Worm (Caenorhabditis elegans) whole organism, early embryonic: ENCODE measurements around the gene D2096.7.

Experiments used
- B0310.2 ChIP-seq: sonication (generic microtip); optimal IDR thresholded peaks from 2 replicates; lab custom pipeline; 2016; ENCODE audit warnings: mild to moderate bottlenecking, missing genetic modification characterization, missing compliant biosample characterization
- F13C5.2 ChIP-seq: sonication (generic microtip); optimal IDR thresholded peaks from 2 replicates; lab custom pipeline; 2017; ENCODE audit warnings: mild to moderate bottlenecking, missing genetic modification characterization, inconsistent platforms, missing compliant biosample characterization
- aly-1 ChIP-seq: sonication (generic microtip); optimal IDR thresholded peaks from 2 replicates; lab custom pipeline; 2016; ENCODE audit warnings: missing genetic modification characterization, missing compliant biosample characterization
- ama-1 ChIP-seq: fragments of 150-350 bp; optimal IDR thresholded peaks from 2 replicates; lab custom pipeline; 2014
- ceh-13 ChIP-seq: fragments of 200-800 bp; sonication (Bioruptor generic); optimal IDR thresholded peaks from 2 replicates; lab custom pipeline; 2018; ENCODE audit warnings: mild to moderate bottlenecking, missing genetic modification characterization, missing compliant biosample characterization
- ceh-36 ChIP-seq: sonication (generic microtip); optimal IDR thresholded peaks from 2 replicates; lab custom pipeline; 2016; ENCODE audit warnings: missing genetic modification characterization, inconsistent platforms, missing compliant biosample characterization
- ets-7 ChIP-seq: sonication (generic microtip); optimal IDR thresholded peaks from 2 replicates; lab custom pipeline; 2016; ENCODE audit warnings: missing genotype, missing genetic modification characterization, missing compliant biosample characterization
- flt-1 ChIP-seq: fragments of 200-800 bp; sonication (Bioruptor generic); IDR thresholded peaks from 2 replicates; pipeline ENCODE4 v1.3.6; 2022; ENCODE audit warnings: missing genetic modification characterization, missing compliant biosample characterization
- hmbx-1 ChIP-seq: sonication (generic microtip); optimal IDR thresholded peaks from 2 replicates; lab custom pipeline; 2016; ENCODE audit warnings: mild to moderate bottlenecking, missing genetic modification characterization, missing compliant biosample characterization
- hmg-4 ChIP-seq: fragments of 200-800 bp; sonication (Bioruptor generic); optimal IDR thresholded peaks from 2 replicates; lab custom pipeline; 2018; ENCODE audit warnings: mild to moderate bottlenecking, missing genetic modification characterization, missing compliant biosample characterization
- hnd-1 ChIP-seq: sonication (generic microtip); optimal IDR thresholded peaks from 2 replicates; lab custom pipeline; 2016; ENCODE audit warnings: missing genetic modification characterization, missing compliant biosample characterization
- pes-1 ChIP-seq: fragments of 200-800 bp; sonication (Bioruptor generic); IDR thresholded peaks from 2 replicates; pipeline ENCODE4 v1.3.6; 2022; ENCODE audit warnings: missing genetic modification reagents, missing genetic modification characterization, missing compliant biosample characterization
- scrt-1 ChIP-seq: fragments of 200-800 bp; sonication (Bioruptor generic); IDR thresholded peaks from 2 replicates; pipeline ENCODE4 v1.3.6; 2022; ENCODE audit warnings: missing genetic modification characterization, missing compliant biosample characterization
- sea-1 ChIP-seq: fragments of 200-800 bp; sonication (Bioruptor generic); conservative IDR thresholded peaks from 2 replicates; pipeline ENCODE4 v1.3.6; 2022; ENCODE audit warnings: missing genetic modification characterization, missing compliant biosample characterization
- tbx-11 ChIP-seq: fragments of 200-800 bp; sonication (Bioruptor generic); IDR thresholded peaks from 2 replicates; pipeline ENCODE4 v1.3.6; 2022; ENCODE audit warnings: missing genetic modification characterization, missing compliant biosample characterization
- tbx-37 ChIP-seq: fragments of 200-800 bp; sonication (Bioruptor generic); conservative IDR thresholded peaks from 2 replicates; pipeline ENCODE4 v1.3.6; 2022; ENCODE audit warnings: missing genetic modification reagents, missing genetic modification characterization, missing compliant biosample characterization
- tra-4 ChIP-seq: sonication (generic microtip); optimal IDR thresholded peaks from 2 replicates; lab custom pipeline; 2017; ENCODE audit warnings: missing genetic modification characterization, missing compliant biosample characterization

The D2096.7 gene

DNA sequence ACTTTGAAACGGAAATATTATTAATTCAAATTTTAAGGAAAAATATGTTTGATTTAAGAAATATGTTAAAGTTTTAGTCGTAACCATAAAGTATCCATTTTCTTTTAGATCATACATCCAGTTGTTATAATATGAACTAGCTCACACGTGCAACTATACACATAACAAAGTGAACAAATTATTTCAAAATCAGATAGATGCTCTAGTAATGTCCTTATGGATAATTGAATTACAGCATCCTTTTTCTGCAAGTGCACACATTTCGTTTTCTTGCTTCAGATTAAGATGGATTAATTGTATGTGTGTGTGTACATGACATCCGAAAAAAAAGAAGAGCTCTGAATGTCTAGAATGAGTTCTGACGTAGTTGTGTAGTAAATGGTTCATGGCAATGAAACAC is 8.2 kb upstream of the D2096.7 start:
- TF ChIP-seq hmbx-1 (tag; lab: Kevin White, UChicago) (no peak), ceh-36 (tag; lab: Kevin White, UChicago) (no peak), scrt-1 (GFP tag; lab: Robert Waterston, UW) (no peak), tbx-11 (GFP tag; lab: Robert Waterston, UW) (no peak), tbx-37 (GFP tag; lab: Robert Waterston, UW) (no peak), ceh-13 (GFP tag; lab: Kevin White, UChicago) (no peak), ets-7 (tag; lab: Kevin White, UChicago) (no peak), flt-1 (GFP tag; lab: Robert Waterston, UW) (no peak), sea-1 (GFP tag; lab: Robert Waterston, UW) (no peak), hnd-1 (tag; lab: Kevin White, UChicago) (no peak), aly-1 (tag; lab: Kevin White, UChicago) (no peak), hmg-4 (GFP tag; lab: Kevin White, UChicago) (no peak), ama-1 (lab: Kevin White, UChicago) (no peak), F13C5.2 (tag; lab: Kevin White, UChicago) (no peak), B0310.2 (tag; lab: Kevin White, UChicago) (no peak)

DNA sequence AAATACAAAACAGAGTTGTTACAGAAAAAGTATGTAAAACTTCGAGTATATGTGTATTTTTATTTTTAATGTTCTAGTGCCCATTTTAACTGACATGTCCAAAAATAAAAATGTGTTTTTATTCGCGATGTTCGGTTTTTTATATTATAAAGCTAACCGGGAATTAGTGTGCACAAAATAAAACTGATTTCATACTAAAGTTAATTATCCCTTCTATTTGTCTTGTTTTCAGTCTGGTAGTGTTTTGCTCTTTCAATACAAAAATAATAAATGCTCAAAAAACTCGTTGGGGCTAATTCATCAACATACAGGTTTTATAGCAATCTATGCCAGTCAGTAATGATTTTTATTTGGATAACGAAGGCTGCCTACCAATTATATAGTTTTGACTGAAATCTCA is 7.3 kb upstream of the D2096.7 start:
- TF ChIP-seq ceh-36 (tag; lab: Kevin White, UChicago): no peak
- no peak for TF ChIP-seq hmg-4 (GFP tag; lab: Kevin White, UChicago)
- TF ChIP-seq scrt-1 (GFP tag; lab: Robert Waterston, UW): no peak
- TF ChIP-seq pes-1 (GFP tag; lab: Robert Waterston, UW): no peak
- TF ChIP-seq F13C5.2 (tag; lab: Kevin White, UChicago): no peak
- TF ChIP-seq sea-1 (GFP tag; lab: Robert Waterston, UW): no peak
- no peak for TF ChIP-seq ceh-13 (GFP tag; lab: Kevin White, UChicago)
- TF ChIP-seq hnd-1 (tag; lab: Kevin White, UChicago): no peak
- TF ChIP-seq B0310.2 (tag; lab: Kevin White, UChicago): no peak
- no peak for TF ChIP-seq tbx-37 (GFP tag; lab: Robert Waterston, UW)
- no peak for TF ChIP-seq aly-1 (tag; lab: Kevin White, UChicago)
- no peak for TF ChIP-seq flt-1 (GFP tag; lab: Robert Waterston, UW)
- no peak for TF ChIP-seq tra-4 (tag; lab: Kevin White, UChicago)
- TF ChIP-seq ama-1 (lab: Kevin White, UChicago): no peak
- no peak for TF ChIP-seq ets-7 (tag; lab: Kevin White, UChicago)
- TF ChIP-seq tbx-11 (GFP tag; lab: Robert Waterston, UW): no peak
- no peak for TF ChIP-seq hmbx-1 (tag; lab: Kevin White, UChicago)

DNA sequence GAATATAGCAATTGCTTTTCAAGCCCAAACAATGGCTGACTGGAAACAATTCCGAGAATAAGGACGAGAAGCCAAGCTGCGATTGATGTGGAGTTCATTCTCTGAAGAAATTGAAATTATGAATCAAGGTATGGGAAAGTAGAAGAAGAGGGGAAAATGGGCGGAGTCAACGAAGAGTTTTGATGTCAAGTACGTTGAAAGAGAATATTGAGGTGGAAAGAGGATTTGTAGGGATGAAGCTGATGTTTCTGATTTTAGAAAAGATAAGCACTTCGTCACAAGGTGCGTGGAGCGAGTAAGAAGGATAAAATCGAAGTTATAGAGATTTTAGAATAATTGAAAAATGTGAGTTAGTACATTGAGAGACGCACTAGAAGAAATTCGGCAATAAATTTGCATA is 5.3 kb upstream of the D2096.7 start, which contains the start of gene D2096.9:
Gene D2096.9, minus strand, starts transcription at position 101 of the 400 bp plus-strand sequence.
- TF ChIP-seq ceh-13 (GFP tag; lab: Kevin White, UChicago): no peak
- no peak for TF ChIP-seq tra-4 (tag; lab: Kevin White, UChicago)
- TF ChIP-seq pes-1 (GFP tag; lab: Robert Waterston, UW): no peak
- TF ChIP-seq scrt-1 (GFP tag; lab: Robert Waterston, UW): no peak
- TF ChIP-seq aly-1 (tag; lab: Kevin White, UChicago): no peak
- TF ChIP-seq tbx-11 (GFP tag; lab: Robert Waterston, UW): no peak
- TF ChIP-seq ets-7 (tag; lab: Kevin White, UChicago): no peak
- no peak for TF ChIP-seq ceh-36 (tag; lab: Kevin White, UChicago)
- TF ChIP-seq ama-1 (lab: Kevin White, UChicago): no peak
- TF ChIP-seq hmg-4 (GFP tag; lab: Kevin White, UChicago): no peak
- no peak for TF ChIP-seq sea-1 (GFP tag; lab: Robert Waterston, UW)
- no peak for TF ChIP-seq tbx-37 (GFP tag; lab: Robert Waterston, UW)
- no peak for TF ChIP-seq B0310.2 (tag; lab: Kevin White, UChicago)
- TF ChIP-seq F13C5.2 (tag; lab: Kevin White, UChicago): no peak
- no peak for TF ChIP-seq flt-1 (GFP tag; lab: Robert Waterston, UW)
- no peak for TF ChIP-seq hmbx-1 (tag; lab: Kevin White, UChicago)
- no peak for TF ChIP-seq hnd-1 (tag; lab: Kevin White, UChicago)

DNA sequence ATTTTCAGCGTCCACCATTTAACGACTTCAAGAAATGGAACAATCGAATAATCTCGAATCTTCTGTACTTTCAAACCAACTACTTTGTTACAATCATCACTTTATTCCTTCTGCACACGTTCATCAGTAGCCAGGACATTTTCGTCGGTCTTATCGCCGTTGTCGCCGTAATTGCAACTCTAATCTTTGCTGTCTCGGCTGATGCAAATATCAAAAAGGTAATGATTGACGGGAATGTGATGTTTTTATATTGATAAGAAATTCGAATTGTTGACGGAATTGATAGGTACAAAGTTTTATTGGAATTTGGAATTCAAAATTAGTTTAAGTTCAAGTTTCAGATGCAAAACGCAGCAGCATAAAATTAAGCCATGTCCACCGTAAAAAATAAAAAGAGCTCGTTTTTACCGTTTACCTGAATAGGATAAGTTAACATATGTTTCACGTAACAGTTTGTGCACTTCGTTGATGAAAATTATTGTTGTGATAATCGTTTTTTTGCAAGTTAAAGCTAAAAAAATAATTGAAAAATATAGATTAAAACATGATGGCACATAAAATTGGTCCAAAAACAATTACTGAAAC is 2.9 kb upstream of the D2096.7 start:
- no peak for TF ChIP-seq B0310.2 (tag; lab: Kevin White, UChicago)
- no peak for TF ChIP-seq ceh-13 (GFP tag; lab: Kevin White, UChicago)

DNA sequence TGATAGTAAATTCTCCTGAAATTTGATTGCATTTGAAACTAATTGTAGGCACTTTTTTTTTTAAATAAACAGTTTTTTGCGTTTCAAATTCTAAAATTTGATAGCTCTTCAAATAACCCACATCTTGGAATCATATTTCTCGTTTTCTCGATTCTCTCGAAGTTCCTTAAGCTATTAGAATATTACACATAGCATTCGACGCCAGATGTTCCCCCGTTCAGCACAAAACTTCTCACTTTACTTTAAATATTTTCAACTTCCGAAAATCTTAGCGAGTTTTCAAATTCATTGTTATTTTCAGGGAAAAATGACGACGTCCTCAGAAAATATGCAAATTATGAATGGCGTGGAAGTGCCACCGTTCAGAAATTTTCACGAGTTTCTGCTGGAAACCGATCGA is 2.3 kb upstream of the D2096.7 start, which contains the start of gene praf-3:
Gene praf-3, plus strand, starts transcription at position 301 of the 400 bp plus-strand sequence.
- TF ChIP-seq tra-4 (tag; lab: Kevin White, UChicago) (no peak), ets-7 (tag; lab: Kevin White, UChicago) (no peak), flt-1 (GFP tag; lab: Robert Waterston, UW) (no peak), scrt-1 (GFP tag; lab: Robert Waterston, UW) (no peak), ceh-13 (GFP tag; lab: Kevin White, UChicago) (no peak), ceh-36 (tag; lab: Kevin White, UChicago) (no peak)

DNA sequence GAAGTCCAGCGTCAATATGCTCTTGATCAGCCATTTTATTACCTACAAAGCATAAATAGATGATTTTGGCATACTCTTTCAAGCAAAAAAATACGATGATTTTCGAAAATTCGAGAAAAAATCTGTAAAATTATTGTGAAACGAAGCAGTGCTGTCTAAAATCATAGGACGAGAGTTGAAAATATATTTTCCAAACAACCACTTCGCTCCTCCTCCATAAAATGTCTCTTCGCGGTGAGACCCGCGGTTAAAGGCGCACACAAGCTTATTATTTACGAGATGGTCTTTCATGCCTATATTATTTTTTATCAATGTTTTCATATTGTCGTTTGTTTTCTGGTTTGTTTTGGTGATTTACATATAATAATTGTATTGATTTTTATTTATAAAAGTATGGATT is 1.8 kb upstream of the D2096.7 start, which contains the start of gene nap-1:
Gene nap-1, minus strand, starts transcription at position 42 of the 400 bp plus-strand sequence.
- TF ChIP-seq ama-1 (lab: Kevin White, UChicago) (no peak), flt-1 (GFP tag; lab: Robert Waterston, UW) (no peak), hmbx-1 (tag; lab: Kevin White, UChicago) (no peak)

DNA sequence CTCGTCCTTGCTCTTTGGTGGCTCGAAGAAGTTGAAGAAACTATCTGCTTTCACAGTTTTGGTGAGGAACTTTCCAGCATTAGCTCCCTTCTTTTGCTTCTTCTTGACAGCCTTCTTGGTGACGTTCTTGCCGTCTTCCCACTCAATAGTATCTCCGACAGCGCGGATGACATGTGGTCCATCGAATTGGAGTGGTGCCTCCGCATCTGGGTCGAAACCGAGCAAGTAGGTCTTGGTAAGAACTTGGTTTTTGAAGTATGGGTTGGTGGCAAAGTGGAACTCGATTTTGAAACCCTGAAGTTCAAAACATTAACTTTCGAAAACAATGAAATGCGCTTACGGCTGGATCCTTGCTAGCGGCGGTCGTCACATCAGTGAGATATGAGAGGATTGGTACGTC is 850 bp upstream of the D2096.7 start:
- TF ChIP-seq hmbx-1 (tag; lab: Kevin White, UChicago) (no peak), flt-1 (GFP tag; lab: Robert Waterston, UW) (no peak), ceh-13 (GFP tag; lab: Kevin White, UChicago) (no peak)
